Worm (Caenorhabditis elegans): ENCODE measurements around the gene pph-1.
A peak's percentile ranks its signal among the peaks of the same experiment; 100 is the strongest.

pph-1 gene

ce11 chrV:10729456-10729904, 27.1 kb downstream of the pph-1 start:
- TF ChIP-seq unc-39 (tag; optimal IDR thresholded peaks at IDR 0.05) (no peak), skn-1 (tag; optimal IDR thresholded peaks at IDR 0.05) (no peak), mml-1 (tag; optimal IDR thresholded peaks at IDR 0.05) (no peak), lsy-12 (tag; optimal IDR thresholded peaks at IDR 0.05) (no peak), elt-1 (tag; optimal IDR thresholded peaks at IDR 0.05) (no peak), snpc-4 (tag; optimal IDR thresholded peaks at IDR 0.05) (peak; percentile 38), fkh-2 (tag; optimal IDR thresholded peaks at IDR 0.05) (no peak), ceh-16 (tag; optimal IDR thresholded peaks at IDR 0.05) (no peak), nhr-76 (tag; optimal IDR thresholded peaks at IDR 0.05) (no peak), pha-4 (tag; optimal IDR thresholded peaks at IDR 0.05) (peak; percentile 26), lin-15B (tag; optimal IDR thresholded peaks at IDR 0.05) (no peak), daf-12 (tag; optimal IDR thresholded peaks at IDR 0.05) (no peak), nfya-1 (tag; optimal IDR thresholded peaks at IDR 0.05; ENCODE audit: insufficient read depth) (peak; percentile 2), nhr-28 (tag; optimal IDR thresholded peaks at IDR 0.05) (no peak), nhr-77 (tag; optimal IDR thresholded peaks at IDR 0.05) (no peak), nhr-25 (tag; optimal IDR thresholded peaks at IDR 0.05) (peak; percentile 17), fos-1 (tag; optimal IDR thresholded peaks at IDR 0.05) (no peak), nhr-11 (tag; optimal IDR thresholded peaks at IDR 0.05) (no peak), ceh-28 (tag; optimal IDR thresholded peaks at IDR 0.05) (peak; percentile 59), nhr-12 (tag; optimal IDR thresholded peaks at IDR 0.05) (no peak), hmg-11 (tag; optimal IDR thresholded peaks at IDR 0.05) (no peak), mdl-1 (tag; optimal IDR thresholded peaks at IDR 0.05) (peak; percentile 5), jun-1 (tag; optimal IDR thresholded peaks at IDR 0.05) (peak; percentile 58), egl-5 (tag; optimal IDR thresholded peaks at IDR 0.05) (no peak), tbx-2 (tag; optimal IDR thresholded peaks at IDR 0.05) (no peak), ZK546.5 (tag; optimal IDR thresholded peaks at IDR 0.05) (no peak), R02D3.7 (tag; optimal IDR thresholded peaks at IDR 0.05) (no peak), eor-1 (tag; optimal IDR thresholded peaks at IDR 0.05) (no peak), lin-39 (tag; optimal IDR thresholded peaks at IDR 0.05) (no peak), fkh-10 (GFP tag; optimal IDR thresholded peaks at IDR 0.05) (no peak), ztf-4 (tag; optimal IDR thresholded peaks at IDR 0.05) (no peak), nhr-67 (tag; optimal IDR thresholded peaks at IDR 0.05) (no peak), zag-1 (tag; optimal IDR thresholded peaks at IDR 0.05) (no peak), pqm-1 (tag; optimal IDR thresholded peaks at IDR 0.05) (peak; percentile 87), ama-1 (optimal IDR thresholded peaks at IDR 0.05) (no peak), nhr-237 (tag; optimal IDR thresholded peaks at IDR 0.05) (no peak), elt-3 (tag; optimal IDR thresholded peaks at IDR 0.05) (no peak), unc-62 (GFP tag; optimal IDR thresholded peaks at IDR 0.05) (no peak), nhr-23 (tag; optimal IDR thresholded peaks at IDR 0.05) (peak; percentile 76), aly-2 (tag; optimal IDR thresholded peaks at IDR 0.05) (no peak), ceh-9 (tag; optimal IDR thresholded peaks at IDR 0.05) (no peak), ceh-82 (tag; optimal IDR thresholded peaks at IDR 0.05) (no peak), elt-2 (tag; optimal IDR thresholded peaks at IDR 0.05) (peak; percentile 94), sea-2 (GFP tag; optimal IDR thresholded peaks at IDR 0.05) (no peak), nhr-43 (tag; optimal IDR thresholded peaks at IDR 0.05; ENCODE audit: poor library complexity, severe bottlenecking) (no peak), egl-27 (tag; optimal IDR thresholded peaks at IDR 0.05) (peak; percentile 90), ztf-11 (tag; optimal IDR thresholded peaks at IDR 0.05) (no peak)

All from whole organism, L3 larva.